Worm (Caenorhabditis elegans): ENCODE measurements around the gene vab-19.

- TF ChIP-seq flt-1 (GFP tag; IDR thresholded peaks at IDR 0.05) (no peak), tab-1 (GFP tag; IDR thresholded peaks at IDR 0.05) (no peak), klf-2 (GFP tag; conservative IDR thresholded peaks at IDR 0.05) (no peak), T22C8.4 (GFP tag; IDR thresholded peaks at IDR 0.05) (no peak), ref-1 (GFP tag; conservative IDR thresholded peaks at IDR 0.05) (no peak), med-1 (GFP tag; optimal IDR thresholded peaks at IDR 0.05; ENCODE audit: insufficient read depth) (no peak), cog-1 (tag; optimal IDR thresholded peaks at IDR 0.05) (no peak)
Observed at ce11 chrII:2421905-2422304, 21.2 kb upstream of the vab-19 start, which contains the start of gene F42G2.2.
